Worm (Caenorhabditis elegans) whole organism, L1 larva: ENCODE measurements around the gene sri-61.
A peak's percentile ranks its signal among the peaks of the same experiment; 100 is the strongest.

ENCODE experiments used
- C04F5.9 ChIP-seq: sonication (generic microtip); optimal IDR thresholded peaks from 2 replicates; lab custom pipeline; 2016; ENCODE audit warnings: missing genetic modification characterization, missing compliant biosample characterization
- C34B4.2 ChIP-seq: sonication (generic microtip); optimal IDR thresholded peaks from 2 replicates; lab custom pipeline; 2017; ENCODE audit warnings: mild to moderate bottlenecking, missing genetic modification characterization, missing compliant biosample characterization
- ceh-82 ChIP-seq, 3 experiments: fragments of 150-350 bp in 1 of 3; sonication (generic microtip) in 2 of 3; optimal IDR thresholded peaks; 2 replicates each; lab custom pipeline; 2014 to 2017; ENCODE audit warnings: missing biosample characterization in 3 of 3, missing genetic modification characterization in 3 of 3
- ceh-88 ChIP-seq: fragments of 200-800 bp; sonication (Bioruptor generic); IDR thresholded peaks from 2 replicates; pipeline ENCODE4 v1.3.6; 2022; ENCODE audit warnings: missing genetic modification characterization, missing compliant biosample characterization
- ces-1 ChIP-seq: fragments of 150-350 bp; optimal IDR thresholded peaks from 2 replicates; lab custom pipeline; 2014; ENCODE audit warnings: missing biosample characterization, missing genetic modification reagents, missing genetic modification characterization
- dpl-1 ChIP-seq, 3 experiments: fragments of 150-350 bp in 2 of 3; sonication (generic microtip) in 1 of 3; optimal IDR thresholded peaks; 2 replicates each; lab custom pipeline; 2014 to 2017; ENCODE audit warnings: missing biosample characterization in 3 of 3, missing genetic modification characterization in 3 of 3, missing genetic modification reagents in 3 of 3
- dsc-1 ChIP-seq: sonication (generic microtip); optimal IDR thresholded peaks from 2 replicates; lab custom pipeline; 2016; ENCODE audit warnings: mild to moderate bottlenecking, missing genetic modification characterization, missing compliant biosample characterization
- elt-2 ChIP-seq: sonication (generic microtip); optimal IDR thresholded peaks from 2 replicates; lab custom pipeline; 2016; ENCODE audit warnings: missing genetic modification characterization, mild to moderate bottlenecking, inconsistent platforms, missing compliant biosample characterization, missing genetic modification reagents
- elt-3 ChIP-seq, 6 experiments: fragments of 150-350 bp in 1 of 6; sonication (generic microtip); optimal IDR thresholded peaks; 2 replicates each; lab custom pipeline; 2017 to 2018; ENCODE audit warnings: missing biosample characterization in 6 of 6, missing genetic modification characterization in 6 of 6, inconsistent platforms in 1 of 6
- fkh-10 ChIP-seq: sonication (generic microtip); optimal IDR thresholded peaks from 2 replicates; lab custom pipeline; 2017; ENCODE audit warnings: missing biosample characterization, missing genetic modification reagents, missing genetic modification characterization
- fkh-4 ChIP-seq: sonication (generic microtip); optimal IDR thresholded peaks from 2 replicates; lab custom pipeline; 2016; ENCODE audit warnings: missing compliant biosample characterization, missing genetic modification characterization, borderline replicate concordance
- fos-1 ChIP-seq: fragments of 150-350 bp; optimal IDR thresholded peaks from 2 replicates; lab custom pipeline; 2014; ENCODE audit warnings: missing biosample characterization, missing genetic modification characterization
- hlh-4 ChIP-seq: sonication (generic microtip); optimal IDR thresholded peaks from 2 replicates; lab custom pipeline; 2016; ENCODE audit warnings: mild to moderate bottlenecking, missing genetic modification characterization, missing compliant biosample characterization
- irx-1 ChIP-seq: sonication (generic microtip); optimal IDR thresholded peaks from 2 replicates; lab custom pipeline; 2016; ENCODE audit warnings: missing genetic modification characterization, missing compliant biosample characterization
- lin-13 ChIP-seq: fragments of 150-350 bp; optimal IDR thresholded peaks from 2 replicates; lab custom pipeline; 2014; ENCODE audit warnings: missing biosample characterization, missing genetic modification reagents, missing genetic modification characterization
- lin-14 ChIP-seq: fragments of 200-800 bp; sonication (Bioruptor generic); optimal IDR thresholded peaks from 2 replicates; lab custom pipeline; 2018; ENCODE audit warnings: mild to moderate bottlenecking, missing genetic modification characterization, moderate library complexity, missing compliant biosample characterization
- lsy-2 ChIP-seq, 2 experiments: fragments of 150-350 bp; optimal IDR thresholded peaks; 2 replicates each; lab custom pipeline; 2014; ENCODE audit warnings: missing biosample characterization in 2 of 2, missing genetic modification characterization in 2 of 2
- mef-2 ChIP-seq: fragments of 150-350 bp; optimal IDR thresholded peaks from 2 replicates; lab custom pipeline; 2014; ENCODE audit warnings: missing biosample characterization, missing genetic modification characterization
- nhr-12 ChIP-seq: sonication (generic microtip); optimal IDR thresholded peaks from 2 replicates; lab custom pipeline; 2017; ENCODE audit warnings: missing biosample characterization, missing genetic modification characterization
- nhr-237 ChIP-seq: fragments of 150-350 bp; optimal IDR thresholded peaks from 2 replicates; lab custom pipeline; 2014; ENCODE audit warnings: missing biosample characterization, missing genetic modification characterization
- nhr-47 ChIP-seq: sonication (generic microtip); optimal IDR thresholded peaks from 2 replicates; lab custom pipeline; 2016; ENCODE audit warnings: mild to moderate bottlenecking, missing genetic modification characterization, moderate library complexity, missing compliant biosample characterization
- nhr-71 ChIP-seq: sonication (generic microtip); optimal IDR thresholded peaks from 2 replicates; lab custom pipeline; 2016; ENCODE audit warnings: mild to moderate bottlenecking, missing genetic modification characterization, moderate library complexity, missing compliant biosample characterization
- nhr-76 ChIP-seq: sonication (generic microtip); optimal IDR thresholded peaks from 2 replicates; lab custom pipeline; 2017; ENCODE audit warnings: missing biosample characterization, missing genetic modification characterization
- nhr-84 ChIP-seq: sonication (generic microtip); optimal IDR thresholded peaks from 2 replicates; lab custom pipeline; 2017; ENCODE audit warnings: missing biosample characterization, missing genetic modification characterization
- nhr-85 ChIP-seq: sonication (generic microtip); peaks from one replicate; lab custom pipeline; 2016; ENCODE audit warnings: missing genetic modification characterization, inconsistent platforms, missing compliant biosample characterization
- nhr-90 ChIP-seq: sonication (generic microtip); optimal IDR thresholded peaks from 2 replicates; lab custom pipeline; 2016; ENCODE audit warnings: mild to moderate bottlenecking, missing genetic modification characterization, missing compliant biosample characterization; ENCODE audit not compliant: poor library complexity
- pax-3 ChIP-seq: fragments of 200-800 bp; sonication (Bioruptor generic); optimal IDR thresholded peaks from 2 replicates; lab custom pipeline; 2018; ENCODE audit warnings: mild to moderate bottlenecking, missing genetic modification characterization, moderate library complexity, missing compliant biosample characterization
- pqm-1 ChIP-seq: sonication (generic microtip); optimal IDR thresholded peaks from 3 replicates; lab custom pipeline; 2017; ENCODE audit warnings: missing biosample characterization, missing genetic modification characterization
- rnt-1 ChIP-seq: sonication (generic microtip); optimal IDR thresholded peaks from 2 replicates; lab custom pipeline; 2016; ENCODE audit warnings: mild to moderate bottlenecking, missing genetic modification characterization, moderate library complexity, missing compliant biosample characterization
- skn-1 ChIP-seq: fragments of 150-350 bp; optimal IDR thresholded peaks from 2 replicates; lab custom pipeline; 2014; ENCODE audit warnings: missing biosample characterization, missing genetic modification characterization
- snpc-4 ChIP-seq: fragments of 150-350 bp; optimal IDR thresholded peaks from 2 replicates; lab custom pipeline; 2014; ENCODE audit warnings: missing biosample characterization, missing genetic modification characterization
- snu-23 ChIP-seq: sonication (generic microtip); optimal IDR thresholded peaks from 2 replicates; lab custom pipeline; 2016; ENCODE audit warnings: missing genetic modification characterization, missing compliant biosample characterization
- sox-4 ChIP-seq: sonication (generic microtip); optimal IDR thresholded peaks from 2 replicates; lab custom pipeline; 2016; ENCODE audit warnings: missing genetic modification characterization, missing compliant biosample characterization
- sptf-1 ChIP-seq: fragments of 150-350 bp; optimal IDR thresholded peaks from 2 replicates; lab custom pipeline; 2014; ENCODE audit warnings: missing biosample characterization, missing genetic modification characterization
- swsn-7 ChIP-seq: sonication (generic microtip); optimal IDR thresholded peaks from 2 replicates; lab custom pipeline; 2016; ENCODE audit warnings: missing genetic modification characterization, missing compliant biosample characterization
- tlp-1 ChIP-seq: fragments of 150-350 bp; optimal IDR thresholded peaks from 2 replicates; lab custom pipeline; 2014; ENCODE audit warnings: missing biosample characterization, missing genetic modification characterization
- unc-130 ChIP-seq: fragments of 150-350 bp; optimal IDR thresholded peaks from 2 replicates; lab custom pipeline; 2017; ENCODE audit warnings: missing biosample characterization, missing genetic modification characterization, inconsistent platforms
- unc-86 ChIP-seq: sonication (generic microtip); optimal IDR thresholded peaks from 2 replicates; lab custom pipeline; 2016; ENCODE audit warnings: missing genetic modification characterization, missing compliant biosample characterization
- unc-98 ChIP-seq: fragments of 200-800 bp; sonication (Bioruptor generic); IDR thresholded peaks from 2 replicates; pipeline ENCODE4 v1.3.6; 2022; ENCODE audit warnings: missing genetic modification characterization, missing compliant biosample characterization
- xbp-1 ChIP-seq: sonication (generic microtip); optimal IDR thresholded peaks from 2 replicates; lab custom pipeline; 2016; ENCODE audit warnings: missing genetic modification characterization, missing compliant biosample characterization

sri-61 gene

ce11 chrII:2734735-2735134, 34.6 kb upstream of the sri-61 start (continued):
- TF ChIP-seq unc-86 (tag; lab: Kevin White, UChicago), result no peak
- TF ChIP-seq elt-2 (tag; lab: Kevin White, UChicago), result no peak
- peak; percentile 53 for TF ChIP-seq nhr-85
- TF ChIP-seq pax-3 (tag; lab: Kevin White, UChicago), result no peak
- no peak for TF ChIP-seq mef-2 (tag; lab: Kevin White, UChicago)
- TF ChIP-seq lin-13 (GFP tag; lab: Kevin White, UChicago), result no peak
- no peak for TF ChIP-seq unc-98
- peak; percentile 7 for TF ChIP-seq swsn-7
- peak; percentile 19 for TF ChIP-seq nhr-47
- no peak for TF ChIP-seq dsc-1 (tag; lab: Kevin White, UChicago)
- no peak for TF ChIP-seq sox-4 (tag; lab: Kevin White, UChicago)
- no peak for TF ChIP-seq fkh-4 (tag; lab: Kevin White, UChicago)
- peak in 1 of 2 experiments; percentile 38 for TF ChIP-seq lsy-2 (tag; optimal IDR thresholded peaks at IDR 0.05; lab: Kevin White, UChicago)
- no peak for TF ChIP-seq C04F5.9 (tag; lab: Kevin White, UChicago)
- no peak for TF ChIP-seq sptf-1 (tag; lab: Kevin White, UChicago)

- TF ChIP-seq xbp-1 (no peak), unc-86 (tag; lab: Kevin White, UChicago) (no peak), swsn-7 (no peak), hlh-4 (tag; lab: Kevin White, UChicago) (no peak), lsy-2 (tag; optimal IDR thresholded peaks at IDR 0.05; lab: Kevin White, UChicago) (no peak), irx-1 (no peak), mef-2 (tag; lab: Kevin White, UChicago) (no peak), pqm-1 (tag; lab: Kevin White, UChicago) (no peak), C34B4.2 (tag; lab: Kevin White, UChicago) (no peak), ceh-88 (GFP tag; lab: Robert Waterston, UW) (no peak), nhr-76 (tag; lab: Kevin White, UChicago) (no peak), ces-1 (GFP tag; lab: Kevin White, UChicago) (no peak), elt-3 (tag; optimal IDR thresholded peaks at IDR 0.05; lab: Kevin White, UChicago) (no peak), skn-1 (tag; lab: Kevin White, UChicago) (no peak), nhr-12 (tag; lab: Kevin White, UChicago) (no peak), snu-23 (GFP tag; lab: Kevin White, UChicago) (no peak)
- TF ChIP-seq, all 84 proteins: peak for 0
These were observed 34.1 kb upstream of the sri-61 start for ce11 chrII:2734266-2734665.

ce11 chrII:2730647-2731046, 30.5 kb upstream of the sri-61 start:
- TF ChIP-seq lin-14 (GFP tag; lab: Kevin White, UChicago), result peak; percentile 34
- no peak for TF ChIP-seq ceh-82 (tag; optimal IDR thresholded peaks at IDR 0.05; lab: Kevin White, UChicago)
- TF ChIP-seq fkh-10 (GFP tag; lab: Kevin White, UChicago), result peak; percentile 63

ce11 chrII:2726774-2727173, 26.6 kb upstream of the sri-61 start:
- TF ChIP-seq snu-23 (GFP tag; lab: Kevin White, UChicago), result no peak
- no peak for TF ChIP-seq tlp-1 (tag; lab: Kevin White, UChicago)
- no peak for TF ChIP-seq snpc-4 (tag; lab: Kevin White, UChicago)
- TF ChIP-seq ceh-82 (tag; optimal IDR thresholded peaks at IDR 0.05; lab: Kevin White, UChicago), result no peak
- TF ChIP-seq nhr-84 (tag; lab: Kevin White, UChicago), result no peak
- peak; percentile 33 for TF ChIP-seq lin-14 (GFP tag; lab: Kevin White, UChicago)
- no peak for TF ChIP-seq fos-1 (tag; lab: Kevin White, UChicago)
- no peak for TF ChIP-seq dpl-1 (GFP tag; optimal IDR thresholded peaks at IDR 0.05; lab: Kevin White, UChicago)
- TF ChIP-seq unc-130 (tag; lab: Kevin White, UChicago), result no peak
- peak; percentile 43 for TF ChIP-seq rnt-1 (tag; lab: Kevin White, UChicago)
- TF ChIP-seq nhr-237 (tag; lab: Kevin White, UChicago), result no peak
- TF ChIP-seq nhr-90 (tag; lab: Kevin White, UChicago), result no peak
- peak; percentile 0 for TF ChIP-seq nhr-71 (tag; lab: Kevin White, UChicago)
